Fruit fly (Drosophila melanogaster) whole organism, embryonic: ENCODE results near the gene CG34291.

Experiments
- Ada2b ChIP-seq: fragments of 200-800 bp; sonication (Bioruptor generic); IDR thresholded peaks from 2 replicates; pipeline ENCODE4 v1.3.6; 2022; ENCODE audit warnings: missing biosample characterization, missing genetic modification characterization
- Asciz ChIP-seq: fragments of 200-800 bp; sonication (Bioruptor generic); optimal IDR thresholded peaks from 2 replicates; lab custom pipeline; 2017; ENCODE audit warnings: missing biosample characterization, mild to moderate bottlenecking, missing genetic modification characterization, missing genetic modification reagents
- Atf-2 ChIP-seq: fragments of 200-800 bp; sonication (Bioruptor generic); optimal IDR thresholded peaks from 2 replicates; lab custom pipeline; 2016; ENCODE audit warnings: missing biosample characterization, missing genetic modification characterization
- Atf3 ChIP-seq: fragments of 200-800 bp; sonication (Bioruptor generic); optimal IDR thresholded peaks from 3 replicates; lab custom pipeline; 2016; ENCODE audit warnings: missing biosample characterization, missing genetic modification characterization
- Awh ChIP-seq: fragments of 200-800 bp; sonication (Bioruptor generic); IDR thresholded peaks from 2 replicates; pipeline ENCODE4, ENCODE4 v1.3.6; 2022; ENCODE audit warnings: missing biosample characterization, missing genetic modification characterization
- B-H2 ChIP-seq: fragments of 200-800 bp; sonication (Bioruptor generic); optimal IDR thresholded peaks from 2 replicates; lab custom pipeline; 2018; ENCODE audit warnings: missing biosample characterization, mild to moderate bottlenecking, missing genetic modification characterization
- Bgb ChIP-seq: fragments of 200-800 bp; sonication (Bioruptor generic); IDR thresholded peaks from 2 replicates; pipeline ENCODE4 v1.3.6; 2022; ENCODE audit warnings: missing biosample characterization, missing genetic modification characterization; ENCODE audit not compliant: partially characterized antibody
- CG10321 ChIP-seq: fragments of 200-800 bp; sonication (Bioruptor generic); IDR thresholded peaks from 2 replicates; pipeline ENCODE4 v1.3.6; 2022; ENCODE audit warnings: missing biosample characterization, missing genetic modification characterization
- CG10979 ChIP-seq: fragments of 200-800 bp; sonication (Bioruptor generic); optimal IDR thresholded peaks from 2 replicates; lab custom pipeline; 2018; ENCODE audit warnings: missing biosample characterization, mild to moderate bottlenecking, missing genetic modification characterization, moderate library complexity
- CG12219 ChIP-seq: fragments of 200-800 bp; sonication (Bioruptor generic); optimal IDR thresholded peaks from 3 replicates; lab custom pipeline; 2018; ENCODE audit warnings: missing biosample characterization, mild to moderate bottlenecking, missing genetic modification characterization
- CG18476 ChIP-seq: fragments of 200-800 bp; sonication (Bioruptor generic); optimal IDR thresholded peaks from 2 replicates; lab custom pipeline; 2016; ENCODE audit warnings: missing biosample characterization, mild to moderate bottlenecking, missing genetic modification characterization
- CG31441 ChIP-seq: fragments of 200-800 bp; sonication (Bioruptor generic); IDR thresholded peaks from 2 replicates; pipeline ENCODE4 v1.3.6; 2022; ENCODE audit warnings: missing biosample characterization, missing genetic modification characterization
- CG34422 ChIP-seq: fragments of 200-800 bp; sonication (Bioruptor generic); IDR thresholded peaks from 3 replicates; pipeline ENCODE4 v1.3.6; 2022; ENCODE audit warnings: missing biosample characterization, missing genetic modification characterization
- CG3838 ChIP-seq: fragments of 200-800 bp; sonication (Bioruptor generic); optimal IDR thresholded peaks from 3 replicates; lab custom pipeline; 2016; ENCODE audit warnings: missing biosample characterization, missing genetic modification characterization
- CG4424 ChIP-seq: fragments of 200-800 bp; sonication (Bioruptor generic); optimal IDR thresholded peaks from 3 replicates; lab custom pipeline; 2016; ENCODE audit warnings: missing biosample characterization, missing genetic modification characterization
- CG4820 ChIP-seq: fragments of 200-800 bp; sonication (Bioruptor generic); optimal IDR thresholded peaks from 3 replicates; lab custom pipeline; 2016; ENCODE audit warnings: missing biosample characterization, missing genetic modification characterization
- CG6765 ChIP-seq: fragments of 200-800 bp; sonication (Bioruptor generic); optimal IDR thresholded peaks from 3 replicates; lab custom pipeline; 2017; ENCODE audit warnings: missing biosample characterization, mild to moderate bottlenecking, missing genetic modification characterization
- CG7357 ChIP-seq: fragments of 200-800 bp; sonication (Bioruptor generic); IDR thresholded peaks from 3 replicates; pipeline ENCODE4 v1.3.6; 2022; ENCODE audit warnings: missing biosample characterization, missing genetic modification characterization
- CG7786 ChIP-seq: fragments of 200-800 bp; sonication (Bioruptor generic); optimal IDR thresholded peaks from 2 replicates; lab custom pipeline; 2016; ENCODE audit warnings: missing biosample characterization, missing genetic modification characterization
- CG7839 ChIP-seq: fragments of 200-800 bp; sonication (Bioruptor generic); optimal IDR thresholded peaks from 3 replicates; lab custom pipeline; 2018; ENCODE audit warnings: missing biosample characterization, mild to moderate bottlenecking, missing genetic modification characterization, moderate library complexity
- CG9215 ChIP-seq: fragments of 200-800 bp; sonication (Bioruptor generic); IDR thresholded peaks from 2 replicates; pipeline ENCODE4 v1.3.6; 2022; ENCODE audit warnings: missing biosample characterization, missing genetic modification characterization
- CG9609 ChIP-seq: fragments of 200-800 bp; sonication (Bioruptor generic); optimal IDR thresholded peaks from 3 replicates; lab custom pipeline; 2016; ENCODE audit warnings: missing biosample characterization, missing genetic modification characterization
- CG9797 ChIP-seq: fragments of 200-800 bp; sonication (Bioruptor generic); optimal IDR thresholded peaks from 3 replicates; lab custom pipeline; 2018; ENCODE audit warnings: missing biosample characterization, mild to moderate bottlenecking, missing genetic modification characterization
- Camta ChIP-seq: fragments of 200-800 bp; sonication (Bioruptor generic); optimal IDR thresholded peaks from 2 replicates; lab custom pipeline; 2016; ENCODE audit warnings: missing biosample characterization, missing genetic modification characterization
- Dref ChIP-seq: fragments of 200-800 bp; sonication (Bioruptor generic); IDR thresholded peaks from 2 replicates; pipeline ENCODE4 v1.3.6; 2022; ENCODE audit warnings: missing biosample characterization, missing genetic modification characterization
- E2f2 ChIP-seq: fragments of 200-800 bp; sonication (Bioruptor generic); IDR thresholded peaks from 2 replicates; pipeline ENCODE4 v1.3.6; 2022; ENCODE audit warnings: missing biosample characterization, missing genetic modification characterization
- ERR ChIP-seq: fragments of 200-800 bp; sonication (Bioruptor generic); optimal IDR thresholded peaks from 2 replicates; lab custom pipeline; 2016; ENCODE audit warnings: missing biosample characterization, missing genetic modification characterization
- HmgD ChIP-seq: fragments of 200-800 bp; sonication (Bioruptor generic); optimal IDR thresholded peaks from 3 replicates; lab custom pipeline; 2016; ENCODE audit warnings: missing biosample characterization, missing genetic modification characterization
- Hsf ChIP-seq: fragments of 200-800 bp; sonication (Bioruptor generic); optimal IDR thresholded peaks from 3 replicates; lab custom pipeline; 2016; ENCODE audit warnings: missing biosample characterization, missing genetic modification characterization
- MBD-R2 ChIP-seq: fragments of 200-800 bp; sonication (Bioruptor generic); IDR thresholded peaks from 2 replicates; pipeline ENCODE4 v1.3.6; 2022; ENCODE audit warnings: missing biosample characterization, missing genetic modification characterization
- Xbp1 ChIP-seq: fragments of 200-800 bp; sonication (Bioruptor generic); optimal IDR thresholded peaks from 3 replicates; lab custom pipeline; 2016; ENCODE audit warnings: missing biosample characterization, mild to moderate bottlenecking, missing genetic modification characterization
- az2 ChIP-seq: fragments of 200-800 bp; sonication (Bioruptor generic); optimal IDR thresholded peaks from 3 replicates; lab custom pipeline; 2016; ENCODE audit warnings: missing biosample characterization, missing genetic modification characterization
- bsh ChIP-seq, 2 experiments: fragments of 200-800 bp; sonication (Bioruptor generic); optimal IDR thresholded peaks; 2 replicates each; lab custom pipeline; 2017 to 2018; ENCODE audit warnings: mild to moderate bottlenecking in 2 of 2, missing biosample characterization in 2 of 2, missing genetic modification characterization in 2 of 2, moderate library complexity in 1 of 2
- cwo ChIP-seq: fragments of 200-800 bp; sonication (Bioruptor generic); optimal IDR thresholded peaks from 3 replicates; lab custom pipeline; 2017; ENCODE audit warnings: missing biosample characterization, missing genetic modification characterization, mild to moderate bottlenecking, moderate library complexity, missing genetic modification reagents
- dan ChIP-seq: fragments of 200-800 bp; sonication (Bioruptor generic); IDR thresholded peaks from 2 replicates; pipeline ENCODE4 v1.3.6; 2022; ENCODE audit warnings: missing biosample characterization, missing genetic modification characterization
- fd102C ChIP-seq: fragments of 200-800 bp; sonication (Bioruptor generic); optimal IDR thresholded peaks from 2 replicates; lab custom pipeline; 2018; ENCODE audit warnings: missing biosample characterization, mild to moderate bottlenecking, missing genetic modification characterization, moderate library complexity
- gfzf ChIP-seq: fragments of 200-800 bp; sonication (Bioruptor generic); optimal IDR thresholded peaks from 2 replicates; lab custom pipeline; 2016; ENCODE audit warnings: missing biosample characterization, mild to moderate bottlenecking, missing genetic modification characterization, moderate library complexity
- gro ChIP-seq: fragments of 200-800 bp; sonication (Bioruptor generic); optimal IDR thresholded peaks from 2 replicates; lab custom pipeline; 2016; ENCODE audit warnings: missing biosample characterization, missing genetic modification characterization
- hbn ChIP-seq: fragments of 200-800 bp; sonication (Bioruptor generic); IDR thresholded peaks from 2 replicates; pipeline ENCODE4 v1.3.6; 2022; ENCODE audit warnings: missing biosample characterization, missing genetic modification characterization; ENCODE audit not compliant: partially characterized antibody
- inv ChIP-seq: fragments of 200-800 bp; sonication (Bioruptor generic); IDR thresholded peaks from 2 replicates; pipeline ENCODE4 v1.3.6; 2022; ENCODE audit warnings: missing biosample characterization, missing genetic modification characterization; ENCODE audit not compliant: partially characterized antibody
- jumu ChIP-seq: fragments of 200-800 bp; sonication (Bioruptor generic); optimal IDR thresholded peaks from 3 replicates; lab custom pipeline; 2016; ENCODE audit warnings: missing biosample characterization, missing genetic modification characterization
- klu ChIP-seq: fragments of 200-800 bp; sonication (Bioruptor generic); IDR thresholded peaks from 2 replicates; pipeline ENCODE4 v1.3.6; 2022; ENCODE audit warnings: missing biosample characterization, missing genetic modification characterization
- pros ChIP-seq: fragments of 200-800 bp; sonication (Bioruptor generic); optimal IDR thresholded peaks from 3 replicates; lab custom pipeline; 2019; ENCODE audit warnings: missing biosample characterization, mild to moderate bottlenecking, missing genetic modification characterization, moderate library complexity
- psq ChIP-seq: fragments of 200-800 bp; sonication (Bioruptor generic); optimal IDR thresholded peaks from 2 replicates; lab custom pipeline; 2017; ENCODE audit warnings: missing biosample characterization, missing genetic modification characterization
- run ChIP-seq: fragments of 200-800 bp; sonication (Bioruptor generic); optimal IDR thresholded peaks from 3 replicates; lab custom pipeline; 2018; ENCODE audit warnings: missing biosample characterization, mild to moderate bottlenecking, missing genetic modification characterization
- sisA ChIP-seq: fragments of 200-800 bp; sonication (Bioruptor generic); IDR thresholded peaks from 2 replicates; pipeline ENCODE4 v1.3.6; 2022; ENCODE audit warnings: missing biosample characterization, missing genetic modification characterization
- sr ChIP-seq: fragments of 200-800 bp; sonication (Bioruptor generic); IDR thresholded peaks from 3 replicates; pipeline ENCODE4 v1.3.6; 2022; ENCODE audit warnings: missing biosample characterization, missing genetic modification characterization
- sug ChIP-seq: fragments of 200-800 bp; optimal IDR thresholded peaks from 2 replicates; lab custom pipeline; 2019; ENCODE audit warnings: missing biosample characterization, mild to moderate bottlenecking, missing genetic modification characterization, moderate library complexity
- z ChIP-seq: fragments of 200-800 bp; sonication (Bioruptor generic); IDR thresholded peaks from 3 replicates; pipeline ENCODE4 v1.3.6; 2022; ENCODE audit warnings: missing biosample characterization, missing genetic modification characterization

Gene CG34291

DNA sequence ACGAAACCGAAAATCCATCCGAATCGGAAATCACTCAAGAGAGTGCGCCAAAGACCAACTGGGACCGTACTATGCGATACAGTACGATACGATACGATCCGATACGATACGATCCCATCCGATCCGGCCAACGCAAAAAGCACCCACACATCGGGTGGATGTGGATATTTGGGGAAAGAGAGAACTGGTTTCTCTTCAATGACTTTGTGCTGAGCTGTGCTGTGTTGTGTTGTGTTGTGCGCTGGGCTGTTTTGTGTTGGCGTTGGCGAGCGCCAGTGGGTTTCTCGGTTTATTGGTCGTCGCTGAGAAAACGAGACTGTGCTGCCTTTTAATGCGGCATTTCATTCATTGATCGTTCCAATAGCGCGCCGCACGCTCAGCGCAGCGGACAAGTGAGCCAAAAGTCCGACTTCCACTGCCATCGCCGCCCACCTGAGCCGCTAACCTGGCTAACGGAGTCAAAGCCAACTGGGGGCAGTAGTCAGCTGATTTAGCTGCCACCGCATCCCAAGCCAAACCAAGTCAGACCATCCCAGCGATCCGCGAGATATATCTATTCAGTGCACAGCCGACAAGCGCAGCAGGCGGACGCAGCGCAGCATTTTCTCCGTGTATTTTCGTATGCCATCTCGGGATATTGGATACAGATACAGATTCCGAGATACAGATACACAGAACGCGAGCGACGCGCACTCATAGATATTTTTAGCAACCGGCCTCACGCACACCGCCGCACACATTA is 15.0 kb upstream of the CG34291 start, which contains the start of gene tx (continued):
- no peak for TF ChIP-seq sisA (GFP tag; lab: Robert Waterston, UW)
- TF ChIP-seq B-H2 (GFP tag; lab: Kevin White, UChicago) = no peak
- no peak for TF ChIP-seq CG10979 (tag; lab: Kevin White, UChicago)
- TF ChIP-seq MBD-R2 = no peak
- TF ChIP-seq inv (GFP tag; lab: Robert Waterston, UW) = no peak
- TF ChIP-seq Hsf = no peak
- TF ChIP-seq Xbp1 (GFP tag; lab: Kevin White, UChicago) = no peak
- no peak for TF ChIP-seq CG9797 (GFP tag; lab: Kevin White, UChicago)
- no peak for TF ChIP-seq gfzf (GFP tag; lab: Kevin White, UChicago)
- peak; percentile 95 for TF ChIP-seq z (GFP tag; lab: Robert Waterston, UW)
- 0 out of 3 replicates have a peak, but pooled peaks have one; percentile 36 for TF ChIP-seq CG34422 (GFP tag; lab: Robert Waterston, UW)
- no peak for TF ChIP-seq ERR
- no peak for TF ChIP-seq run (tag; lab: Kevin White, UChicago)
- no peak for TF ChIP-seq Asciz (GFP tag; lab: Kevin White, UChicago)
- TF ChIP-seq Ada2b (GFP tag; lab: Robert Waterston, UW) = 0 out of 2 replicates have a peak, but pooled peaks have one; percentile 27
- no peak for TF ChIP-seq bsh (GFP tag; optimal IDR thresholded peaks at IDR 0.05; lab: Kevin White, UChicago)
- TF ChIP-seq CG7357 (GFP tag; lab: Robert Waterston, UW) = no peak
- TF ChIP-seq CG4424 = no peak
- no peak for TF ChIP-seq Bgb
- TF ChIP-seq CG9609 (GFP tag; lab: Kevin White, UChicago) = no peak
- no peak for TF ChIP-seq CG7839 (tag; lab: Kevin White, UChicago)
- TF ChIP-seq CG6765 (GFP tag; lab: Kevin White, UChicago) = no peak
- TF ChIP-seq CG31441 = no peak
- TF ChIP-seq Dref = no peak
- TF ChIP-seq jumu = no peak
- no peak for TF ChIP-seq CG9215 (GFP tag; lab: Robert Waterston, UW)
- TF ChIP-seq dan (GFP tag; lab: Robert Waterston, UW) = no peak
- no peak for TF ChIP-seq CG18476 (GFP tag; lab: Kevin White, UChicago)
- TF ChIP-seq sr (GFP tag; lab: Robert Waterston, UW) = peak; percentile 98
- TF ChIP-seq gro (GFP tag; lab: Kevin White, UChicago) = no peak
- no peak for TF ChIP-seq hbn
- no peak for TF ChIP-seq HmgD
- no peak for TF ChIP-seq Atf-2 (GFP tag; lab: Kevin White, UChicago)
- TF ChIP-seq CG3838 (GFP tag; lab: Kevin White, UChicago) = no peak
- TF ChIP-seq Atf3 = no peak
- peak; percentile 46 for TF ChIP-seq cwo (GFP tag; lab: Kevin White, UChicago)
- no peak for TF ChIP-seq az2 (GFP tag; lab: Kevin White, UChicago)
- no peak for TF ChIP-seq fd102C (GFP tag; lab: Kevin White, UChicago)
- no peak for TF ChIP-seq psq (GFP tag; lab: Kevin White, UChicago)
- no peak for TF ChIP-seq CG10321 (GFP tag; lab: Robert Waterston, UW)
- TF ChIP-seq klu (GFP tag; lab: Robert Waterston, UW) = no peak
- no peak for TF ChIP-seq CG12219 (GFP tag; lab: Kevin White, UChicago)
- TF ChIP-seq E2f2 (GFP tag; lab: Robert Waterston, UW) = 0 out of 2 replicates have a peak, but pooled peaks have one; percentile 20
- peak; percentile 46; the same call in 1 of the 2 replicates for TF ChIP-seq Awh (GFP tag; lab: Robert Waterston, UW)
- TF ChIP-seq CG4820 (GFP tag; lab: Kevin White, UChicago) = no peak
- no peak for TF ChIP-seq pros (GFP tag; lab: Kevin White, UChicago)
- no peak for TF ChIP-seq CG7786 (GFP tag; lab: Kevin White, UChicago)
- TF ChIP-seq Camta (GFP tag; lab: Kevin White, UChicago) = no peak
- peak; percentile 11 for TF ChIP-seq sug
